Worm (Caenorhabditis elegans) whole organism, L3 larva: ENCODE results near the gene C05A2.4.

ENCODE experiments used
- R02D3.7 ChIP-seq: fragments of 150-350 bp; optimal IDR thresholded peaks from 2 replicates; lab custom pipeline; 2014; ENCODE audit warnings: missing biosample characterization, missing genetic modification characterization
- aly-2 ChIP-seq: fragments of 150-350 bp; optimal IDR thresholded peaks from 2 replicates; lab custom pipeline; 2014; ENCODE audit warnings: missing biosample characterization, missing genetic modification characterization
- ama-1 ChIP-seq: fragments of 150-350 bp; optimal IDR thresholded peaks from 2 replicates; lab custom pipeline; 2018
- ceh-16 ChIP-seq: sonication (generic microtip); optimal IDR thresholded peaks from 2 replicates; lab custom pipeline; 2017; ENCODE audit warnings: missing biosample characterization, missing genetic modification characterization
- ceh-28 ChIP-seq: fragments of 150-350 bp; optimal IDR thresholded peaks from 2 replicates; lab custom pipeline; 2014; ENCODE audit warnings: missing biosample characterization, missing genetic modification reagents, missing genetic modification characterization
- ceh-9 ChIP-seq: sonication (generic microtip); optimal IDR thresholded peaks from 2 replicates; lab custom pipeline; 2018; ENCODE audit warnings: missing biosample characterization, missing genetic modification characterization
- daf-12 ChIP-seq: fragments of 150-350 bp; optimal IDR thresholded peaks from 2 replicates; lab custom pipeline; 2014; ENCODE audit warnings: missing biosample characterization, missing genetic modification reagents, missing genetic modification characterization
- egl-27 ChIP-seq: sonication (generic microtip); optimal IDR thresholded peaks from 4 replicates; lab custom pipeline; 2017; ENCODE audit warnings: missing biosample characterization, missing genetic modification reagents, missing genetic modification characterization
- egl-5 ChIP-seq: fragments of 150-350 bp; optimal IDR thresholded peaks from 2 replicates; lab custom pipeline; 2017; ENCODE audit warnings: missing biosample characterization, missing genetic modification reagents, missing genetic modification characterization, inconsistent platforms
- elt-1 ChIP-seq: fragments of 150-350 bp; optimal IDR thresholded peaks from 2 replicates; lab custom pipeline; 2014; ENCODE audit warnings: missing biosample characterization, missing genetic modification characterization
- elt-2 ChIP-seq: sonication (generic microtip); optimal IDR thresholded peaks from 2 replicates; lab custom pipeline; 2016; ENCODE audit warnings: missing genetic modification reagents, mild to moderate bottlenecking, missing genetic modification characterization, missing compliant biosample characterization
- elt-3 ChIP-seq, 3 experiments: fragments of 150-350 bp in 1 of 3; sonication (generic microtip) in 2 of 3; optimal IDR thresholded peaks; 2 replicates in 2 of 3; 4 replicates in 1 of 3; lab custom pipeline; 2014 to 2017; ENCODE audit warnings: missing biosample characterization in 3 of 3, missing genetic modification characterization in 3 of 3
- eor-1 ChIP-seq, 2 experiments: fragments of 150-350 bp; optimal IDR thresholded peaks; 2 replicates each; lab custom pipeline; 2014 to 2018; ENCODE audit warnings: missing biosample characterization in 2 of 2, missing genetic modification characterization in 2 of 2
- fkh-10 ChIP-seq: sonication (generic microtip); optimal IDR thresholded peaks from 2 replicates; lab custom pipeline; 2017; ENCODE audit warnings: missing biosample characterization, missing genetic modification reagents, missing genetic modification characterization
- fkh-2 ChIP-seq: fragments of 150-350 bp; optimal IDR thresholded peaks from 2 replicates; lab custom pipeline; 2014; ENCODE audit warnings: missing biosample characterization, missing genetic modification reagents, missing genetic modification characterization
- fos-1 ChIP-seq: fragments of 150-350 bp; optimal IDR thresholded peaks from 2 replicates; lab custom pipeline; 2014; ENCODE audit warnings: missing biosample characterization, missing genetic modification characterization
- hmg-11 ChIP-seq: sonication (generic microtip); optimal IDR thresholded peaks from 2 replicates; lab custom pipeline; 2016; ENCODE audit warnings: missing genetic modification characterization, missing compliant biosample characterization
- jun-1 ChIP-seq: fragments of 150-350 bp; optimal IDR thresholded peaks from 2 replicates; lab custom pipeline; 2014; ENCODE audit warnings: missing biosample characterization, missing genetic modification reagents, missing genetic modification characterization
- lin-39 ChIP-seq: fragments of 150-350 bp; optimal IDR thresholded peaks from 2 replicates; lab custom pipeline; 2018; ENCODE audit warnings: missing biosample characterization, missing genetic modification reagents, missing genetic modification characterization
- lsy-12 ChIP-seq: sonication (generic microtip); optimal IDR thresholded peaks from 2 replicates; lab custom pipeline; 2016; ENCODE audit warnings: mild to moderate bottlenecking, missing genetic modification characterization, missing compliant biosample characterization
- mdl-1 ChIP-seq: fragments of 150-350 bp; optimal IDR thresholded peaks from 2 replicates; lab custom pipeline; 2014; ENCODE audit warnings: missing biosample characterization, missing genetic modification characterization
- mml-1 ChIP-seq: fragments of 150-350 bp; sonication (generic microtip); optimal IDR thresholded peaks from 3 replicates; lab custom pipeline; 2014; ENCODE audit warnings: missing biosample characterization, missing genetic modification characterization
- nfya-1 ChIP-seq: sonication (generic microtip); optimal IDR thresholded peaks from 2 replicates; lab custom pipeline; 2017; ENCODE audit warnings: missing genetic modification characterization, mild to moderate bottlenecking, missing compliant biosample characterization, antibody characterized with exemption, moderate library complexity; ENCODE audit not compliant: insufficient read depth
- nhr-11 ChIP-seq: fragments of 150-350 bp; optimal IDR thresholded peaks from 2 replicates; lab custom pipeline; 2014; ENCODE audit warnings: missing biosample characterization, missing genetic modification characterization
- nhr-12 ChIP-seq: fragments of 150-350 bp; optimal IDR thresholded peaks from 2 replicates; lab custom pipeline; 2014; ENCODE audit warnings: missing biosample characterization, missing genetic modification characterization
- nhr-23 ChIP-seq: fragments of 150-350 bp; optimal IDR thresholded peaks from 2 replicates; lab custom pipeline; 2014; ENCODE audit warnings: missing biosample characterization, missing genetic modification reagents, missing genetic modification characterization
- nhr-25 ChIP-seq: sonication (generic microtip); optimal IDR thresholded peaks from 2 replicates; lab custom pipeline; 2017; ENCODE audit warnings: missing biosample characterization, missing genetic modification characterization
- nhr-28 ChIP-seq: fragments of 150-350 bp; optimal IDR thresholded peaks from 2 replicates; lab custom pipeline; 2014; ENCODE audit warnings: missing biosample characterization, missing genetic modification characterization
- nhr-43 ChIP-seq: sonication (generic microtip); optimal IDR thresholded peaks from 2 replicates; lab custom pipeline; 2016; ENCODE audit warnings: mild to moderate bottlenecking, missing genetic modification characterization, missing compliant biosample characterization; ENCODE audit not compliant: poor library complexity, severe bottlenecking
- nhr-67 ChIP-seq: fragments of 150-350 bp; optimal IDR thresholded peaks from 2 replicates; lab custom pipeline; 2014; ENCODE audit warnings: missing biosample characterization, missing genetic modification characterization
- pha-4 ChIP-seq: fragments of 150-350 bp; optimal IDR thresholded peaks from 2 replicates; lab custom pipeline; 2014; ENCODE audit warnings: missing biosample characterization, missing genetic modification reagents, missing genetic modification characterization
- pqm-1 ChIP-seq: fragments of 150-350 bp; optimal IDR thresholded peaks from 2 replicates; lab custom pipeline; 2017; ENCODE audit warnings: missing biosample characterization, missing genetic modification characterization, inconsistent platforms
- sea-2 ChIP-seq: fragments of 150-350 bp; sonication (generic microtip); optimal IDR thresholded peaks from 4 replicates; lab custom pipeline; 2014; ENCODE audit warnings: missing biosample characterization, missing genetic modification reagents, missing genetic modification characterization
- skn-1 ChIP-seq: fragments of 150-350 bp; optimal IDR thresholded peaks from 2 replicates; lab custom pipeline; 2014; ENCODE audit warnings: missing biosample characterization, missing genetic modification characterization
- snpc-4 ChIP-seq: fragments of 150-350 bp; optimal IDR thresholded peaks from 2 replicates; lab custom pipeline; 2014; ENCODE audit warnings: missing biosample characterization, missing genetic modification characterization
- unc-39 ChIP-seq: sonication (generic microtip); optimal IDR thresholded peaks from 4 replicates; lab custom pipeline; 2017; ENCODE audit warnings: missing biosample characterization, missing genetic modification characterization
- unc-62 ChIP-seq: fragments of 150-350 bp; sonication (generic microtip); optimal IDR thresholded peaks from 4 replicates; lab custom pipeline; 2014; ENCODE audit warnings: missing biosample characterization, missing genetic modification reagents, missing genetic modification characterization
- zag-1 ChIP-seq: fragments of 150-350 bp; optimal IDR thresholded peaks from 2 replicates; lab custom pipeline; 2014; ENCODE audit warnings: missing biosample characterization, missing genetic modification characterization
- ztf-11 ChIP-seq: fragments of 150-350 bp; optimal IDR thresholded peaks from 2 replicates; lab custom pipeline; 2014; ENCODE audit warnings: missing biosample characterization, missing genetic modification characterization
- ztf-4 ChIP-seq: fragments of 150-350 bp; optimal IDR thresholded peaks from 2 replicates; lab custom pipeline; 2014; ENCODE audit warnings: missing biosample characterization, missing genetic modification characterization

The C05A2.4 gene

DNA sequence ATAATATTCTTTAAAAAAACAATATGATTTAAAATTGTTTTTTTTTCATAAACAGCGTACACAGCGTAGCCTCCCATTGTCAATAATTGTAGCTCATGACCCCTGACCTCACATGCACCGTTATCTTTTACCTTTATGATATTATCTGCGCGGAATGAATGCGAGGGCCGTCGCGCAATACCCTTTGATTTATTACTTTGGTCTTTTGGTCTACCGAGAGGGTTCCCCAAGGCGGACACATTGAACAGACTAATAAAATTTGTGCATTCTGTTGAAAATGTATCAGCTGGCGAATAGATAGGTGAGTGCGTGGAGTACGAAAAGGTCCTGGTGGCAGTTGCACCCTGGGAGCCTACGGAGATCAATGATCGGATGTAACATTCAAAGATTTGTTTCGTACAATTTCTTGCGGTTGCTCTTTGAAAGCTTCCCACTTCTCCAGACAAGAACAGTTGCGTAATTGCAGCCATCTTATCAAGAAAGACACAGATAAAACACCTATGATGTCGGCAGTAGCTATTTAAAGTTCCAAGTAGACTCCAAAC is 25.1 kb downstream of the C05A2.4 start:
- peak; percentile 49 for TF ChIP-seq lin-39 (tag; lab: Kevin White, UChicago)
- peak; percentile 5 for TF ChIP-seq jun-1 (tag; lab: Kevin White, UChicago)
- peak; percentile 24 for TF ChIP-seq elt-2 (tag; lab: Kevin White, UChicago)
- no peak for TF ChIP-seq nhr-28
- no peak for TF ChIP-seq ceh-16 (tag; lab: Kevin White, UChicago)
- peak; percentile 4 for TF ChIP-seq nhr-43 (tag; lab: Kevin White, UChicago)
- no peak for TF ChIP-seq unc-39 (tag; lab: Kevin White, UChicago)
- no peak for TF ChIP-seq mml-1 (tag; lab: Kevin White, UChicago)

DNA sequence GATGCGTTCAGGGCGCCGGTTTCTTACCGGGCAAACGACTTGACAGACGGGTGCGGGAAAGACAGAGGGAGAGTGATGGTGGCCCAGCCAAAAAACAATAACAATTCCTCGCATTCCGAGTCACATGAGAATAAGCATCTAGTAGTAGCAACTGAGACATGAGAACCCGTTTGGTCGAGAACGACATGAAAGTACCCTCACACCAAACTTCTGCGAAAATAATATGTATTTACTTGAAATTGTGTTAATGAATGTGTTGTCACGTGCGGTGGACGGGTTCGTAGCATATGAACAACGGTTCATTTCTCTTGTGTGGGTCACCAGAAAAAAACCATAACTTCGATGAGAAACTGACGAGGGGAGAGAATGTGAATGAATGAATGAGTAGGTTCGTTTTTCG is 25.6 kb downstream of the C05A2.4 start:
- TF ChIP-seq sea-2 (GFP tag; lab: Kevin White, UChicago) = no peak
- no peak for TF ChIP-seq nhr-43 (tag; lab: Kevin White, UChicago)
- TF ChIP-seq egl-27 (tag; lab: Kevin White, UChicago) = no peak
- no peak for TF ChIP-seq lsy-12 (tag; lab: Kevin White, UChicago)
- TF ChIP-seq unc-62 = no peak
- no peak for TF ChIP-seq ceh-16 (tag; lab: Kevin White, UChicago)
- no peak for TF ChIP-seq pha-4 (tag; lab: Kevin White, UChicago)
- no peak for TF ChIP-seq elt-2 (tag; lab: Kevin White, UChicago)
- peak; percentile 73 for TF ChIP-seq egl-5 (tag; lab: Kevin White, UChicago)
- no peak for TF ChIP-seq skn-1 (tag; lab: Kevin White, UChicago)
- TF ChIP-seq mml-1 (tag; lab: Kevin White, UChicago) = no peak
- TF ChIP-seq nhr-25 (tag; lab: Kevin White, UChicago) = peak; percentile 31
- TF ChIP-seq nfya-1 (tag; lab: Kevin White, UChicago) = peak; percentile 1
- no peak for TF ChIP-seq nhr-12 (tag; lab: Kevin White, UChicago)
- no peak for TF ChIP-seq nhr-67 (tag; lab: Kevin White, UChicago)
- no peak for TF ChIP-seq R02D3.7 (tag; lab: Kevin White, UChicago)

- TF ChIP-seq sea-2 (GFP tag; lab: Kevin White, UChicago) (no peak), nhr-23 (tag; lab: Kevin White, UChicago) (no peak), snpc-4 (tag; lab: Kevin White, UChicago) (no peak), pqm-1 (tag; lab: Kevin White, UChicago) (no peak), aly-2 (tag; lab: Kevin White, UChicago) (no peak), lsy-12 (tag; lab: Kevin White, UChicago) (no peak), fos-1 (tag; lab: Kevin White, UChicago) (no peak), elt-3 (tag; optimal IDR thresholded peaks at IDR 0.05; lab: Kevin White, UChicago) (no peak), egl-5 (tag; lab: Kevin White, UChicago) (no peak), ama-1 (lab: Kevin White, UChicago) (no peak), fkh-10 (GFP tag; lab: Kevin White, UChicago) (no peak), ceh-9 (tag; lab: Kevin White, UChicago) (no peak), mml-1 (tag; lab: Kevin White, UChicago) (no peak), nhr-67 (tag; lab: Kevin White, UChicago) (no peak), ceh-28 (no peak)
These were observed 26.0 kb downstream of the C05A2.4 start for ce11 chrV:10721304-10721703.

- TF ChIP-seq aly-2 (tag; lab: Kevin White, UChicago) = no peak
- no peak for TF ChIP-seq ztf-11 (tag; lab: Kevin White, UChicago)
- no peak for TF ChIP-seq mml-1 (tag; lab: Kevin White, UChicago)
- no peak for TF ChIP-seq fkh-2
- no peak for TF ChIP-seq nhr-11 (tag; lab: Kevin White, UChicago)
- TF ChIP-seq eor-1 (tag; optimal IDR thresholded peaks at IDR 0.05; lab: Kevin White, UChicago) = no peak
- TF ChIP-seq egl-5 (tag; lab: Kevin White, UChicago) = peak; percentile 71
- no peak for TF ChIP-seq daf-12 (tag; lab: Kevin White, UChicago)
- no peak for TF ChIP-seq fkh-10 (GFP tag; lab: Kevin White, UChicago)
- TF ChIP-seq ceh-28 = no peak
- no peak for TF ChIP-seq zag-1 (tag; lab: Kevin White, UChicago)
- peak; percentile 90 for TF ChIP-seq lin-39 (tag; lab: Kevin White, UChicago)
- TF ChIP-seq ama-1 (lab: Kevin White, UChicago) = peak; percentile 66
- no peak for TF ChIP-seq ceh-9 (tag; lab: Kevin White, UChicago)
- TF ChIP-seq sea-2 (GFP tag; lab: Kevin White, UChicago) = no peak
- TF ChIP-seq jun-1 (tag; lab: Kevin White, UChicago) = no peak
- no peak for TF ChIP-seq unc-39 (tag; lab: Kevin White, UChicago)
- no peak for TF ChIP-seq ceh-16 (tag; lab: Kevin White, UChicago)
- no peak for TF ChIP-seq pha-4 (tag; lab: Kevin White, UChicago)
- TF ChIP-seq nfya-1 (tag; lab: Kevin White, UChicago) = peak; percentile 37
- TF ChIP-seq ztf-4 = no peak
- no peak for TF ChIP-seq skn-1 (tag; lab: Kevin White, UChicago)
- TF ChIP-seq nhr-25 (tag; lab: Kevin White, UChicago) = no peak
- peak; percentile 11 for TF ChIP-seq nhr-43 (tag; lab: Kevin White, UChicago)
- TF ChIP-seq elt-1 (tag; lab: Kevin White, UChicago) = no peak
- no peak for TF ChIP-seq pqm-1 (tag; lab: Kevin White, UChicago)
- TF ChIP-seq unc-62 = no peak
- TF ChIP-seq mdl-1 (tag; lab: Kevin White, UChicago) = peak; percentile 27
- TF ChIP-seq nhr-23 (tag; lab: Kevin White, UChicago) = peak; percentile 73
- no peak for TF ChIP-seq hmg-11 (tag; lab: Kevin White, UChicago)
- TF ChIP-seq lsy-12 (tag; lab: Kevin White, UChicago) = no peak
- no peak for TF ChIP-seq elt-3 (tag; optimal IDR thresholded peaks at IDR 0.05; lab: Kevin White, UChicago)
- TF ChIP-seq elt-2 (tag; lab: Kevin White, UChicago) = no peak
These were observed 26.7 kb downstream of the C05A2.4 start for ce11 chrV:10721912-10722426.
